Fruit fly (Drosophila melanogaster) whole organism: ENCODE measurements around the gene CG15027.

Source experiments
- CG8478 ChIP-seq: fragments of >200 bp; optimal IDR thresholded peaks from 2 replicates; lab custom pipeline; 2018; ENCODE audit warnings: inconsistent platforms
- EcR ChIP-seq, 2 experiments: fragments of >200 bp; optimal IDR thresholded peaks; 2 replicates each; lab custom pipeline; 2017; ENCODE audit warnings: missing biosample characterization in 2 of 2, missing genetic modification characterization in 2 of 2, missing genetic modification reagents in 2 of 2
- psq ChIP-seq: fragments of >200 bp; optimal IDR thresholded peaks from 2 replicates; lab custom pipeline; 2017
- usp ChIP-seq: fragments of >200 bp; optimal IDR thresholded peaks from 2 replicates; lab custom pipeline; 2017; ENCODE audit warnings: missing biosample characterization, missing genetic modification characterization, mixed read lengths

DNA sequence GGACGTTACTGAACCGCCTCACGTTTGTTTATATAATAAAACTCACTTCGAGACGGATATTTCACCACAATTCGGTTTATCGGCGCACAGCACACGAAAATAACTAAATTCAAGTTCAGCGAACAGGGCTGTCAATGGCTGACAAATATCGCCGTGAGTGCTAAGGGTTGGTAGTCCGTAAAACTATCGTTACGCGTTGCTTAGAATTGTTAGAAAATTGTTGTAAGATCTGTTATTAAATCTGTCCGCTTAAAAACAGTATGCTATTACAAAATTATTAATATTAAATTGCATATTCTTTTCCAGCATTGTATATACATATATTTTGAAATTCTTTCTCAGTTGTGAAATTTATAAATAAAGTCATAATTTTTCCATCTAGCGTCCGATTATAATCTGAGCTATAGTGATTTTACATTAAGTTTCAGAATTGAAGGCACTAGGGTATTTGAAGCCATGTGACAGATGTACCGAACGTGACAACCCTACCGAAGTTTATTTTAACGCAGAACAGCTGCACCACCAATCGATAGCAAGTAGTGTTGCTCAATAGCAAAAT lies 968 bp downstream of the CG15027 start, which contains the start of gene Cox17:
- TF ChIP-seq usp (GFP tag; lab: Kevin White, UChicago) = no peak
- TF ChIP-seq CG8478 (lab: Kevin White, UChicago) = no peak
- no peak for TF ChIP-seq EcR (GFP tag; optimal IDR thresholded peaks at IDR 0.05; lab: Kevin White, UChicago)
- TF ChIP-seq psq (lab: Kevin White, UChicago) = no peak
